Worm (Caenorhabditis elegans) whole organism, L3 larva: ENCODE data around the gene C07A4.2.
A peak's percentile ranks its signal among the peaks of the same experiment; 100 is the strongest.

Experiments
- elt-2 ChIP-seq: sonication (generic microtip); optimal IDR thresholded peaks from 2 replicates; lab custom pipeline; 2016; ENCODE audit warnings: missing genetic modification reagents, mild to moderate bottlenecking, missing genetic modification characterization, missing compliant biosample characterization
- lin-39 ChIP-seq: fragments of 150-350 bp; optimal IDR thresholded peaks from 2 replicates; lab custom pipeline; 2018; ENCODE audit warnings: missing biosample characterization, missing genetic modification reagents, missing genetic modification characterization
- pha-4 ChIP-seq: fragments of 150-350 bp; optimal IDR thresholded peaks from 2 replicates; lab custom pipeline; 2014; ENCODE audit warnings: missing biosample characterization, missing genetic modification reagents, missing genetic modification characterization
- snpc-4 ChIP-seq: fragments of 150-350 bp; optimal IDR thresholded peaks from 2 replicates; lab custom pipeline; 2014; ENCODE audit warnings: missing biosample characterization, missing genetic modification characterization
- zag-1 ChIP-seq: fragments of 150-350 bp; optimal IDR thresholded peaks from 2 replicates; lab custom pipeline; 2014; ENCODE audit warnings: missing biosample characterization, missing genetic modification characterization

DNA sequence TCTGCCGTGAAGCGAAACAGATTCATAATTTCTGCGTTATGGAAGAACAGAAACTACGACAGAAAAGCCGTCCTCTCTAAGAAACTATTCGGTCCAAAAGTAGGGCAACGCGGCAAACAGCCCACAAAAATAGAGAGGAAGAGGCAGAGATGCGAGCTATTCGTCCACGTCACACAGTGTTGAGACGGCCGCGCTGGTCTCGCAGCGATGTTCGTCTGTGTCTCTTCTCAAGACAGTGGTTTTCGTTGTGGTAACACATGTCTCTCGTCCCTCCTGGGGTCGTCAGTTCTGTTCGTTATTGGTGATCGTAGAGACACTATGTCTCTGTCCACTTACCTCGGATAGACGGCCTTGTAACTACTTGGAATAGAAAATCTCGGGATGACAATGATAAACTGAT lies 13.3 kb upstream of the C07A4.2 start, which contains the start of gene erd-2.1:
- TF ChIP-seq lin-39 (tag; lab: Kevin White, UChicago) (peak; percentile 75), elt-2 (tag; lab: Kevin White, UChicago) (peak; percentile 52), snpc-4 (tag; lab: Kevin White, UChicago) (peak; percentile 2), zag-1 (tag; lab: Kevin White, UChicago) (no peak), pha-4 (peak; percentile 69)
